Fruit fly (Drosophila melanogaster) whole organism, adult: Measurements from ENCODE around the gene CG32163.

Experiments
- CG11617 ChIP-seq: fragments of 200-800 bp; sonication (Bioruptor generic); optimal IDR thresholded peaks from 2 replicates; lab custom pipeline; 2017; ENCODE audit warnings: mild to moderate bottlenecking, missing biosample characterization, missing genetic modification reagents, missing genetic modification characterization
- CG12768 ChIP-seq: fragments of 200-800 bp; sonication (Bioruptor generic); optimal IDR thresholded peaks from 2 replicates; lab custom pipeline; 2017; ENCODE audit warnings: missing biosample characterization, missing genetic modification characterization, mild to moderate bottlenecking, moderate library complexity, missing genetic modification reagents
- CG14711 ChIP-seq: fragments of 200-800 bp; sonication (Bioruptor generic); optimal IDR thresholded peaks from 2 replicates; lab custom pipeline; 2018; ENCODE audit warnings: missing biosample characterization, mild to moderate bottlenecking, missing genetic modification characterization, moderate library complexity
- CG1620 ChIP-seq: fragments of 200-800 bp; sonication (Bioruptor generic); optimal IDR thresholded peaks from 2 replicates; lab custom pipeline; 2016; ENCODE audit warnings: missing biosample characterization, missing genetic modification characterization
- CG33017 ChIP-seq: fragments of 200-800 bp; sonication (Bioruptor generic); optimal IDR thresholded peaks from 2 replicates; lab custom pipeline; 2018; ENCODE audit warnings: missing biosample characterization, mild to moderate bottlenecking, missing genetic modification characterization, moderate library complexity
- CG5204 ChIP-seq: fragments of 200-800 bp; sonication (Bioruptor generic); optimal IDR thresholded peaks from 2 replicates; lab custom pipeline; 2016; ENCODE audit warnings: missing biosample characterization, missing genetic modification characterization
- CG7045 ChIP-seq: fragments of 200-800 bp; sonication (Bioruptor generic); optimal IDR thresholded peaks from 2 replicates; lab custom pipeline; 2017; ENCODE audit warnings: missing biosample characterization, mild to moderate bottlenecking, missing genetic modification characterization
- CG7101 ChIP-seq: fragments of 200-800 bp; sonication (Bioruptor generic); optimal IDR thresholded peaks from 2 replicates; lab custom pipeline; 2018; ENCODE audit warnings: missing biosample characterization, mild to moderate bottlenecking, missing genetic modification characterization, moderate library complexity
- Clk ChIP-seq: fragments of 200-800 bp; sonication (Bioruptor generic); optimal IDR thresholded peaks from 2 replicates; lab custom pipeline; 2017; ENCODE audit warnings: missing biosample characterization, missing genetic modification characterization
- Crg-1 ChIP-seq: fragments of 200-800 bp; sonication (Bioruptor generic); optimal IDR thresholded peaks from 2 replicates; lab custom pipeline; 2016; ENCODE audit warnings: missing biosample characterization, missing genetic modification characterization
- Hr96 ChIP-seq: fragments of 200-800 bp; sonication (Bioruptor generic); optimal IDR thresholded peaks from 2 replicates; lab custom pipeline; 2016; ENCODE audit warnings: missing biosample characterization, missing genetic modification characterization
- Mnt ChIP-seq: fragments of 200-800 bp; sonication (Bioruptor generic); optimal IDR thresholded peaks from 2 replicates; lab custom pipeline; 2016; ENCODE audit warnings: missing biosample characterization, mild to moderate bottlenecking, missing genetic modification characterization
- bab1 ChIP-seq: fragments of 200-800 bp; sonication (Bioruptor generic); optimal IDR thresholded peaks from 3 replicates; lab custom pipeline; 2019; ENCODE audit warnings: missing biosample characterization, mild to moderate bottlenecking, missing genetic modification characterization, moderate library complexity
- cic ChIP-seq: fragments of 200-800 bp; sonication (Bioruptor generic); optimal IDR thresholded peaks from 2 replicates; lab custom pipeline; 2017; ENCODE audit warnings: missing biosample characterization, mild to moderate bottlenecking, missing genetic modification characterization, moderate library complexity
- cnc ChIP-seq, 2 experiments: fragments of >200 bp; optimal IDR thresholded peaks; 2 replicates each; lab custom pipeline; 2017
- kay ChIP-seq: fragments of 200-800 bp; sonication (Bioruptor generic); peaks from one replicate; lab custom pipeline; 2016; ENCODE audit warnings: missing biosample characterization, missing genetic modification characterization, borderline replicate concordance
- ovo ChIP-seq: fragments of 200-800 bp; sonication (Bioruptor generic); optimal IDR thresholded peaks from 2 replicates; lab custom pipeline; 2016; ENCODE audit warnings: missing biosample characterization, missing genetic modification characterization
- pad ChIP-seq: fragments of 200-800 bp; sonication (Bioruptor generic); optimal IDR thresholded peaks from 3 replicates; lab custom pipeline; 2017; ENCODE audit warnings: missing biosample characterization, missing genetic modification characterization, mild to moderate bottlenecking, moderate library complexity, missing genetic modification reagents
- tj ChIP-seq: fragments of 200-800 bp; sonication (Bioruptor generic); optimal IDR thresholded peaks from 3 replicates; lab custom pipeline; 2017; ENCODE audit warnings: missing biosample characterization, mild to moderate bottlenecking, missing genetic modification characterization, moderate library complexity
- toe ChIP-seq: fragments of 200-800 bp; sonication (Bioruptor generic); optimal IDR thresholded peaks from 2 replicates; lab custom pipeline; 2016; ENCODE audit warnings: missing biosample characterization, missing genetic modification characterization

CG32163 gene

dm6 chr3L:16612972-16613371 is 26.0 kb downstream of the CG32163 start:
- TF ChIP-seq bab1 (GFP tag; lab: Kevin White, UChicago) (peak; percentile 58), cnc (optimal IDR thresholded peaks at IDR 0.05; lab: Kevin White, UChicago) (no peak), CG12768 (GFP tag; lab: Kevin White, UChicago) (no peak), kay (peak; percentile 94), CG7101 (peak; percentile 37), CG5204 (GFP tag; lab: Kevin White, UChicago) (no peak), cic (GFP tag; lab: Kevin White, UChicago) (no peak), Mnt (peak; percentile 78), CG14711 (peak; percentile 10), ovo (GFP tag; lab: Kevin White, UChicago) (no peak), CG11617 (GFP tag; lab: Kevin White, UChicago) (peak; percentile 52), tj (GFP tag; lab: Kevin White, UChicago) (peak; percentile 72), Hr96 (peak; percentile 1), Clk (GFP tag; lab: Kevin White, UChicago) (no peak)

dm6 chr3L:16615132-16615709 is 28.3 kb downstream of the CG32163 start, which contains the start of gene Mo25:
TSS of gene Mo25 (minus strand) at chr3L:16615472.
- peak; percentile 71 for TF ChIP-seq CG12768 (GFP tag; lab: Kevin White, UChicago)
- peak; percentile 60 for TF ChIP-seq CG33017
- peak; percentile 4 for TF ChIP-seq tj (GFP tag; lab: Kevin White, UChicago)
- peak; percentile 80 for TF ChIP-seq CG7101
- peak; percentile 62 for TF ChIP-seq bab1 (GFP tag; lab: Kevin White, UChicago)
- TF ChIP-seq CG14711, result peak; percentile 54
- TF ChIP-seq ovo (GFP tag; lab: Kevin White, UChicago), result no peak
- peak; percentile 65 for TF ChIP-seq pad (GFP tag; lab: Kevin White, UChicago)
- TF ChIP-seq kay, result no peak
- no peak for TF ChIP-seq Hr96
- peak; percentile 16 for TF ChIP-seq CG7045 (GFP tag; lab: Kevin White, UChicago)
- peak; percentile 76 for TF ChIP-seq Mnt
- TF ChIP-seq cic (GFP tag; lab: Kevin White, UChicago), result peak; percentile 5
- peak; percentile 42 for TF ChIP-seq Clk (GFP tag; lab: Kevin White, UChicago)
- TF ChIP-seq toe (GFP tag; lab: Kevin White, UChicago), result peak; percentile 60
- TF ChIP-seq CG11617 (GFP tag; lab: Kevin White, UChicago), result peak; percentile 35
- peak; percentile 79 for TF ChIP-seq CG1620 (GFP tag; lab: Kevin White, UChicago)
- TF ChIP-seq Crg-1 (GFP tag; lab: Kevin White, UChicago), result peak; percentile 69
- no peak for TF ChIP-seq cnc (optimal IDR thresholded peaks at IDR 0.05; lab: Kevin White, UChicago)

dm6 chr3L:16626199-16626598 is 39.2 kb downstream of the CG32163 start:
- TF ChIP-seq CG7045 (GFP tag; lab: Kevin White, UChicago) (no peak), CG12768 (GFP tag; lab: Kevin White, UChicago) (no peak), pad (GFP tag; lab: Kevin White, UChicago) (no peak), CG5204 (GFP tag; lab: Kevin White, UChicago) (no peak), toe (GFP tag; lab: Kevin White, UChicago) (no peak), Mnt (no peak), cnc (optimal IDR thresholded peaks at IDR 0.05; lab: Kevin White, UChicago) (no peak)

- TF ChIP-seq CG12768 (GFP tag; lab: Kevin White, UChicago), result no peak
- no peak for TF ChIP-seq ovo (GFP tag; lab: Kevin White, UChicago)
- TF ChIP-seq CG7101, result no peak
- no peak for TF ChIP-seq CG5204 (GFP tag; lab: Kevin White, UChicago)
- TF ChIP-seq cic (GFP tag; lab: Kevin White, UChicago), result no peak
- no peak for TF ChIP-seq kay
- no peak for TF ChIP-seq CG33017
- no peak for TF ChIP-seq CG1620 (GFP tag; lab: Kevin White, UChicago)
- TF ChIP-seq pad (GFP tag; lab: Kevin White, UChicago), result no peak
- TF ChIP-seq toe (GFP tag; lab: Kevin White, UChicago), result no peak
- no peak for TF ChIP-seq CG7045 (GFP tag; lab: Kevin White, UChicago)
- TF ChIP-seq Crg-1 (GFP tag; lab: Kevin White, UChicago), result no peak
- no peak for TF ChIP-seq Mnt
These were observed 42.8 kb downstream of the CG32163 start for dm6 chr3L:16629793-16630192.

- TF ChIP-seq cnc (optimal IDR thresholded peaks at IDR 0.05; lab: Kevin White, UChicago), result no peak
- TF ChIP-seq kay, result no peak
- TF ChIP-seq CG11617 (GFP tag; lab: Kevin White, UChicago), result no peak
- TF ChIP-seq Hr96, result no peak
- no peak for TF ChIP-seq pad (GFP tag; lab: Kevin White, UChicago)
- TF ChIP-seq CG33017, result no peak
- TF ChIP-seq Crg-1 (GFP tag; lab: Kevin White, UChicago), result no peak
- no peak for TF ChIP-seq CG7045 (GFP tag; lab: Kevin White, UChicago)
- no peak for TF ChIP-seq CG14711
- no peak for TF ChIP-seq Mnt
- TF ChIP-seq cic (GFP tag; lab: Kevin White, UChicago), result no peak
- TF ChIP-seq CG12768 (GFP tag; lab: Kevin White, UChicago), result no peak
- TF ChIP-seq bab1 (GFP tag; lab: Kevin White, UChicago), result no peak
- no peak for TF ChIP-seq CG1620 (GFP tag; lab: Kevin White, UChicago)
- no peak for TF ChIP-seq tj (GFP tag; lab: Kevin White, UChicago)
- no peak for TF ChIP-seq Clk (GFP tag; lab: Kevin White, UChicago)
- TF ChIP-seq CG5204 (GFP tag; lab: Kevin White, UChicago), result no peak
- no peak for TF ChIP-seq ovo (GFP tag; lab: Kevin White, UChicago)
- no peak for TF ChIP-seq CG7101
These were observed 45.0 kb downstream of the CG32163 start for dm6 chr3L:16631844-16632537.
